Fruit fly (Drosophila melanogaster) S2 (cell line): Measurements from ENCODE around the gene Psf2.

Experiments used
- CG8478 ChIP-seq: fragments of >200 bp; optimal IDR thresholded peaks from 2 replicates; lab custom pipeline; 2018
- CTCF ChIP-seq, 2 experiments: fragments of >200 bp; optimal IDR thresholded peaks; 2 replicates each; lab custom pipeline; 2018

Psf2 gene

DNA sequence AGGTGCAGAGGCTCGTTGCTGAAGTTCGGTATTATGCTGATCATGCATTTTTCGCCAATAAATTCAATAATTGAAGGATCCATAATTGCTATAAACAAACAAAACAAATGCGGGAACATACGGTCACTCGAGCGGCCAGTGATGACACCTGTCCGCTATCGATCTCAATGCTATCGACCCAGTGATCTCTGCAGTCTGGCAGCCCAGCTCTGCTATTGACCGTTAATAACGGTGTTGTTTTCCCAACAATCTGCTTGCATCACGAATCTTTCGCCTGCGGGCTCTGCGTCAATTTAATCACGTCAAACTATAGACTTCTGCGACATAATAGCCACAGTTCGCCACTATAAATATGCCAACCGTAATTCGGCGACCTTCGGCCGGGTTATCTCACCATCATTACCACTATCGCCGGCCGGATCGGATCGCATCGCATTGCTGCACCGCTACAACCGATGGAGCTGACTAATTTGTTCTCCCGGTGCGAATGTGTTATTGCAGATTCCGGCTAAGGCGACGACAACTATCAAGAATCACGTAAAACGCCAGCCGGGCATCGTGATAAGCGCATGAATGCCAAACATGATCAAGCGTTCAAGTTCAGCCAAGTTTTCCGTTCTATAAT, at the start of gene Psf2:
Gene Psf2 (minus strand): TSS at position 431 of the 625 bp plus-strand sequence.
- peak in 1 of 2 experiments; percentile 23 for TF ChIP-seq CTCF (optimal IDR thresholded peaks at IDR 0.05; lab: Kevin White, UChicago)
- no peak for TF ChIP-seq CG8478 (lab: Kevin White, UChicago)

DNA sequence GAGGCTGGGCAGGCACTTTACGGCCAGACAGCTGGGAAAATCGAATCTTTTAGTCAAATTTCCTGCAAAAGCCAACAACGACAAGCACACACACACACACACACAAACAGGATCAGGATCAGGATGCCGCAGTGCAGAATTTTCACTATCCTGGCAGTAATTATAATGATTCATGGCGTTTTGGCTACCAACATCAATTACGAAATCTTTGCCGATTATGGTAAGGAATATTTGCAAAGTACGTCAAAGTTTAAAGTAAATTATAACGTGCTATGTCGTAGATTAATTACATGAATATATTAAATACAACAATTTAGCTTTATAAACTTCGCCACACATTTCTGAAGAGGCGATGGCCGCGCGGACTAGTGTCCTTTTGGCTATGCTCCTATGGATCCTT, 46.5 kb upstream of the Psf2 start, which contains the start of the genes CG34177 and CG34178:
Gene CG34177 (plus strand): TSS at position 301 of the 400 bp plus-strand sequence.
Gene CG34178 (plus strand): TSS at position 301 of the 400 bp plus-strand sequence.
- TF ChIP-seq CTCF (optimal IDR thresholded peaks at IDR 0.05; lab: Kevin White, UChicago) (no peak), CG8478 (lab: Kevin White, UChicago) (no peak)

DNA sequence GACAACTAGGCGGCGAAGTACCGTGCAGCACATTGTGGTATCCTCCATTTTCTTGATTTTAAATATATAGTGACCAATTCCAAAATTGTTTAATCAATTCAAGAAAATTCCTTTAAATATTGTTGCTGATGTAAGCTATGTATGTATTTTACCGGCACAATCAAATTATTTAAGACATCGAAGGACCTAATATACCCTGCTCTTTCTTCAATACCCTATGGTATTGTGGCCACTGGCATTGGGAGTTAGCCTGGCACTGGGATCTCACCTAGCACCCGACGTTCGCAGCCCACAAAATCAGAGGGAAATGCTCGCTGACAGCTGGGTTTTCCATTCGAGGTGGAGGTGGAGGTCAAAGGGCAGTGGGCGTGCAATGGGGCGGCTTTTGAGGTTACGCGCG, 35.0 kb upstream of the Psf2 start:
- TF ChIP-seq CG8478 (lab: Kevin White, UChicago) (no peak), CTCF (optimal IDR thresholded peaks at IDR 0.05; lab: Kevin White, UChicago) (no peak)

DNA sequence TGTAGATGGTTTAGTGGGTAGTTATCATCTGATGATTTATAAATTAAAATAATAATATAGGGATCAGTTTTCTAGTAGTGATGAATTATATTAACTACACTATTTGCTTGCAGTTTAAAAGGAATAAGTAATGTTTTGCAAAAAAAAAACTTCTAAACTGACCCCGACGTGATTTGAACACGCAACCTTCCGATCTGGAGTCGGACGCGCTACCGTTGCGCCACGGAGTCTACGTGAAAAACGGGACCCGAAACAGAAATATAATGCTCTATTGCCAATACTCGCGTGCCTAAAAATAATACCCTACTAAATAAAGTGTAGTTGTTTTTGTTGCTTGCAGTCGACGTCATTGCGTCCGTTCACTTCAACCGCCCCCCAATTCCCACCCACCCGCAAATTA, 31.7 kb upstream of the Psf2 start:
- TF ChIP-seq CG8478 (lab: Kevin White, UChicago) = no peak
- no peak for TF ChIP-seq CTCF (optimal IDR thresholded peaks at IDR 0.05; lab: Kevin White, UChicago)

DNA sequence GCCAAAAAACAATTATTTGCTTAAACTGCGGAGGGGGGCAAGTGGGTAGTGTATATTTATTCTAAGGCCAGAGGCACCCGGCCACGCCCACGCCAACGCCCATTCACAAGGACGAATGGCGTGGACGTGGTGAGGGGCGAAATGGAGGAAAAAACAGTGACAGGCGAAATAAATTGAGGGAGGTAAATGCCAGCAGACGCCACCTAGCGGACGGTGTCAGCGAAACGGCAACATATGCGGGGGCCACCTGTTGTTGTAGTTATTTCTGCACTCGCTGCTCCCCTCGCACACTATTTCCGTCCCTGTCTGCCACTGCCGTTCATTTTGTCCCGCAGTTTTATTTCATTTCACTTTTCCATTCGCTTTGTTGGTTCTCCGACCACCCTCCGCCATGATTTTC, 30.8 kb upstream of the Psf2 start:
- TF ChIP-seq CG8478 (lab: Kevin White, UChicago) (no peak), CTCF (optimal IDR thresholded peaks at IDR 0.05; lab: Kevin White, UChicago) (peak; percentile 87 to 94)

DNA sequence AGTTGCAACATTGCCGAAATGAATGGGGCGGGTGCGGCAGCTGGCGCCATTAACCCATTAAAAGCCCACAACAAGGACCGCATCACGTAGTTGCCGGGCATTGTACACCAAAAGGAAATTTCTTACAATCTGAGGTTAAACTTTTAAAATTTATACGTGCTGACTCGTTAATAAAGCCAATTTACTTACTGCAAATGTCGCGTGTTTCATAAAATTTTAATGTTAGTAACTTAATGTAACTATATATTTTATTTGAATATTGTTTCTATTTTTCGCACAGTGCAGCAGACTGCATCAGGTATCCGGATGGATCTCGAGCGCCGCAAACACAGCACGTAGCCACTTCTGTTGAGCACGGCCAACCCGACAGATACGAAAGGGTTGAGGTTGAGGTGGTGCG, 29.7 kb upstream of the Psf2 start:
- TF ChIP-seq CG8478 (lab: Kevin White, UChicago) (no peak), CTCF (optimal IDR thresholded peaks at IDR 0.05; lab: Kevin White, UChicago) (no peak)

DNA sequence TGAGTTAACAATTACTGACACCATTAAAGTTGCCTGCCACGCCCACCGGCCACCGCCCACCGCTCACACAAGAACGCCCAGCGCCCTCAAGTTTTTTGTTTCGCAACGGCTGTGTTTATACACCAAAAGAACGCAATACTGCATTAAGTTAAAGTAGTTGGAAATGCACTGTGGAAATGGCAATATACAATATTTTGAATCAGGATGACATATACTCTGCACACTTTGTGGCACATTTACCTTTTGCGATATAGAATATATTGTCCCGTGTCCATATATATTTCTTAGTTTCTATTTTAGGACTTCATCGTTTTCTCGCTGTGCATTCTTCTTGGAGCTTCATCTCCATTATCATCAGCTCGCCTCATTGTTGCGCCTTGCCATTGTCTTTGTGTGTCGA, 28.9 kb upstream of the Psf2 start:
- no peak for TF ChIP-seq CG8478 (lab: Kevin White, UChicago)
- TF ChIP-seq CTCF (optimal IDR thresholded peaks at IDR 0.05; lab: Kevin White, UChicago) = no peak

DNA sequence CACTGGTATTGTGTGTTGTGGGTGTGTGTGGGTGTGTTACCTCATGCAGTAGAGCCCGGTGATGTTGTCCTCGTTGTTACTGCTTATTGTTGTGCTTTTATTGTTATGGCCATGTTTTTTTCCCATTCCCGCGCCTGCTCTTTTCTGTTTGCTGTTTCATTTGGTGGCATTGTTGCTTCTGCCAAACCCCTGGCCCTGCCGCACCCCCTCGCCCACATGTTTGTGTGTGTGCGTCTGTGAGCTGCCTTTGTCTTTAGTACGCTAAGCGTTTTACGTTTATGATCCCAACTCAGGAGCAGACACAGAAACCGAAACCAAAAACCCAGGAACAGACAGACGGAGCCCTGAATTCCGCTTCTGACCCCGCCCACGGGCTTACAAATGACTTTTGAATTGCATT, 26.9 kb upstream of the Psf2 start:
- no peak for TF ChIP-seq CG8478 (lab: Kevin White, UChicago)
- TF ChIP-seq CTCF (optimal IDR thresholded peaks at IDR 0.05; lab: Kevin White, UChicago) = no peak

DNA sequence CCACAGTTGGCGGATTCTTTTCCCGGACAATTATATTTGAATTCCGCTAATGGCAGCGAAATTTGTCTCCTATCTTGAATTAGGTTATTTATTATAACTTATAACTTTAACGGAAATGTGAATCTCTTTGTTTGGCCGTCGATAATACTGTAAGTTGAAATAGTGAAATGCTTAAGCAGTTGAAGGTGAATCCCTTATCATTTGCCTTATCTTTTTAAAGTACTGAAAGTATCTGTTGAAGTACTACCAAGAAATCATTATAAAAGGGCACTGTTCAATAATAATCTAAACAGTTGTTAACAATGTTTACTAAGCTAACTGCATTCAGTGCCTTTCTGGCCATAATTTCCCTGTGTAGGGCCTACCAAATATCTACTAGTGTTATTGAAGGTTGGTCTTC, 23.7 kb upstream of the Psf2 start, which contains the start of gene CG43055:
Gene CG43055 (plus strand): TSS at position 301 of the 400 bp plus-strand sequence.
- TF ChIP-seq CTCF (optimal IDR thresholded peaks at IDR 0.05; lab: Kevin White, UChicago) (no peak), CG8478 (lab: Kevin White, UChicago) (no peak)

DNA sequence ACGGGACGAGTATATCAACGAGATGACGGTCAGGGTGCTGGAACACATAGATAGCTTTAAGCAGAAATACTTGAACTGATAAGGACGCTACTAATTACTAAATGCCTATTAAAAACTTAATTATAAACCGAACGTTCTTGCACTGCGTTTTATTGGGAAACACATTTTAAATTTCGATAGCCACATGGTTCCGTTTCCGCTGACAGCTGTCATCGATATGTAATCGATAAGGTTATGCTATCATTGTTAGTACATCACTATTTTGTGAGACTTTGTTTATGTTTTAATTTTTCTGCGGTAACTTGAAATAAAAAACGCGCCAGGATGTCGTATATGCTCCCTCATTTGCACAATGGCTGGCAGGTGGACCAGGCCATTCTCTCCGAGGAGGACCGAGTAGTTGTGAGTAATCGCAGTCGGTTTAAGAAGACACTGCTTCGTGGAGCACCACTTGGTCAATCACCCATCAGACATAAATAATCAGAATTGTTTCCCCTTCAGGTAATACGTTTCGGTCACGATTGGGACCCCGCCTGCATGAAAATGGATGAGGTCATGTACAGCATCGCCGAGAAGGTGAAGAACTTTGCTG, 16.0 kb upstream of the Psf2 start, which contains the start of gene Dim1:
Gene Dim1 (plus strand): TSS at position 239 of the 592 bp plus-strand sequence.
- no peak for TF ChIP-seq CTCF (optimal IDR thresholded peaks at IDR 0.05; lab: Kevin White, UChicago)
- no peak for TF ChIP-seq CG8478 (lab: Kevin White, UChicago)

DNA sequence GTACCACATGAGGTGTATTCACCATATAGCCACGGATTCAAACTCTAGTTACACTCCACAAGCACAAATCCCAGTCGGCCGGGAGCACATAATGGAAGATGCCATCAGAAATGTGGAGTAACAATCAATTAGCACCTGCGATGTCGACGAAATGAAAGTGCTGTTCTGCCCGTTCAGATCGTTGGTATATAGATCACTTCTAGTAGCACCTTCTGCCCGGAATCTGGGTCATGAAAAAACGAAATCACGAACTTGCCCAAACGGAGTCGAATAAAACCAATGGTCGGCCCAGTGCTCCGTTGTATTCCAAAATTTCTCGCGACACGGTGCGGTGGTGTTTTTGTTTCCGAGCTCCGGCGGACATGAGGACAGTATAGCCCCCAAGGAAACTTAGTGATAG, 13.5 kb upstream of the Psf2 start, which contains the start of gene CG33003:
Gene CG33003 (plus strand): TSS at position 301 of the 400 bp plus-strand sequence.
- TF ChIP-seq CG8478 (lab: Kevin White, UChicago) (no peak), CTCF (optimal IDR thresholded peaks at IDR 0.05; lab: Kevin White, UChicago) (no peak)

DNA sequence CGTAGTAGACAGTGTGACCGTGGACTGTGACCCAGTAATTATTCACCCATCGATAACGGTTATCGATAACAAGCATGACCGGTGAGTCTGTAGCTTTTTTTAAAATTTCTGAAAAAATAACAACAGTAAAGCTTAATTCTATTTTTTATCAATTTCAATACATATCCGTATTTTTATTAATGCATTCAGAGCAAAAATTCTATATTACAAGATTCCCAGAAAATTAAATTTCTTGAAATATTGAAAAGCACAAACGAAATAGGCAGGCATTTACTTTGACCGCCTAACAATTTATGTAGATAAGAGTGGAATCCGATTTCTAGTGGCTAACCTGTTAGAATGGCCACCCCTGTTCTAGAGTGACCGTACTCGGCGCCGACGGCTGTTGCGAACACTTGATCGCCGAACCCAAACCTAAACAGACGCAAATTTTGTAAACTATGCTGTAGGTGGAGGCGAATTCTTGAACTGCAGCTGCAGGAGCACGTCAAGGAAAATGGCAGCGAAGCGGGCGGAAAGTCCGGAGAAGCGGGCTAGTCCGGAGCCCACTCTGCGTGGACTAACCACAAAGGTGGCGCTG, 6.8 kb upstream of the Psf2 start, which contains the start of gene CG3652:
Gene CG3652 (minus strand): TSS at position 35 of the 580 bp plus-strand sequence.
- TF ChIP-seq CTCF (optimal IDR thresholded peaks at IDR 0.05; lab: Kevin White, UChicago) (peak; percentile 22 to 33), CG8478 (lab: Kevin White, UChicago) (no peak)

DNA sequence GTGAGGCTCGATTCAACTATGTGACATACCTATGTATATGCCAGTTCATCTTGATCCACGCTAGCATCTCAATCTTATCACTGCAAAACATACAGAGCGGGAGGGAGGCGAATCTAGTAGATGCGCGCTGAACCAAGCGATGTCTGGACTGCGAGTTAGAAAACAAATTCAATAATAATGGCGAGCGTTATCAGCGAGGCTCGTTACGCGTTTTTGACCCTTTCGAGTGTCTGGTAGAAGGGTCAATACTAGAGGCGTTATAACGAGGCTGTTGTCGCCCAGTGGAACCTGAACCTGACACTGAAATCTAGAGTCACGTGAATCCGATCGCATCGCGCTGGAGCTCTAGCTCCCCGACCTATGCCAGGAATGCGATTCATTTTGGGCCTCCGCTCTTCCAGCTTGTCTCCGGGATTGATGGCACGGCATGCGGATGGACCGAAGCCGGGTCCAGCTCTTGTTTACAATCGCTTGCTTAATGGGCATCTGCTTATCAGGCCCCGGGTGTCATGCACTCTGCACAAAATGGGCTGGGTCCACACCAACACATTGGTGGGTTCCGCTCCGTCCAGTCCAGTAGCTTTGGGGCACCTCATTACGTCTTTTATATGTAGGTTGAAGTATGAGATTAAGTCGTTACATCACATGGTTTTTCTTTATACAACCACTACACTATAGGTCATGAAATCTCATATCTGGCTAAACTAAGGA, 2.4 kb upstream of the Psf2 start:
- TF ChIP-seq CTCF (optimal IDR thresholded peaks at IDR 0.05; lab: Kevin White, UChicago) (no peak), CG8478 (lab: Kevin White, UChicago) (no peak)

DNA sequence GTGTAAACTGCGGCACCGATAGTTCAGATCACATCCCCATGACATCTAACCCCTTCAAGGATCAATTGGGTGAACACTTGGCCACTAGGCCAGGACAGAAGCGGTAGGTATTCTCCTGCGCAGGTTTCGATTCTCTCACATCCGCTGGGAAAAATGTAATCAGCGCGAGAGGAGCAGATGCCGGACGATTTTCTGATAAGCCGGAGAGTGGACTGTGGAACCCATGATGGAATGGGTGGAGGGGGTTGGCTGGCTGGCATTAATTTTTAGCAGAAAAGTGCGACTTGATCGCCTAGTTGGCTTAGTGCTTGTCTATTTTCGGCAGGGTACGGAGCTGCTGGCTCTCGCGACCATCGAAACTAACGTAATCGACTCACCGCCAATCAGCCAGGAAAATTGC, 871 bp upstream of the Psf2 start, which contains the start of gene Tps1:
Gene Tps1 (plus strand): TSS at position 301 of the 400 bp plus-strand sequence.
- TF ChIP-seq CTCF (optimal IDR thresholded peaks at IDR 0.05; lab: Kevin White, UChicago) (no peak), CG8478 (lab: Kevin White, UChicago) (no peak)
